Fruit fly (Drosophila melanogaster) whole organism, embryonic: Measurements from ENCODE around the gene CG5399.

ENCODE experiments used
- Awh ChIP-seq: fragments of 200-800 bp; sonication (Bioruptor generic); IDR thresholded peaks from 2 replicates; pipeline ENCODE4, ENCODE4 v1.3.6; 2022; ENCODE audit warnings: missing biosample characterization, missing genetic modification characterization
- B-H1 ChIP-seq: fragments of 200-800 bp; sonication (Bioruptor generic); IDR thresholded peaks from 3 replicates; pipeline ENCODE4 v1.3.6; 2022; ENCODE audit warnings: missing biosample characterization, missing genetic modification characterization
- CG10431 ChIP-seq: fragments of 200-800 bp; sonication (Bioruptor generic); optimal IDR thresholded peaks from 3 replicates; lab custom pipeline; 2018; ENCODE audit warnings: missing biosample characterization, mild to moderate bottlenecking, missing genetic modification characterization
- CG14014 ChIP-seq: fragments of 200-800 bp; sonication (Bioruptor generic); IDR thresholded peaks from 2 replicates; pipeline ENCODE4 v1.3.6; 2022; ENCODE audit warnings: missing biosample characterization, missing genetic modification characterization
- CG17802 ChIP-seq: fragments of 200-800 bp; sonication (Bioruptor generic); optimal IDR thresholded peaks from 2 replicates; lab custom pipeline; 2018; ENCODE audit warnings: missing biosample characterization, mild to moderate bottlenecking, missing genetic modification characterization, moderate library complexity
- CG18619 ChIP-seq: fragments of 200-800 bp; sonication (Bioruptor generic); optimal IDR thresholded peaks from 3 replicates; lab custom pipeline; 2017; ENCODE audit warnings: missing biosample characterization, mild to moderate bottlenecking, missing genetic modification characterization
- CG2199 ChIP-seq: fragments of 200-800 bp; sonication (Bioruptor generic); IDR thresholded peaks from 3 replicates; pipeline ENCODE4 v1.3.6; 2022; ENCODE audit warnings: missing biosample characterization, missing genetic modification characterization
- CG2712 ChIP-seq: fragments of 200-800 bp; optimal IDR thresholded peaks from 3 replicates; lab custom pipeline; 2019; ENCODE audit warnings: missing biosample characterization, mild to moderate bottlenecking, missing genetic modification characterization, moderate library complexity
- CG2875 ChIP-seq: fragments of 200-800 bp; sonication (Bioruptor generic); optimal IDR thresholded peaks from 2 replicates; lab custom pipeline; 2017; ENCODE audit warnings: missing biosample characterization, mild to moderate bottlenecking, missing genetic modification characterization, missing genetic modification reagents
- CG2889 ChIP-seq: fragments of 200-800 bp; sonication (Bioruptor generic); IDR thresholded peaks from 3 replicates; pipeline ENCODE4 v1.3.6; 2022; ENCODE audit warnings: missing biosample characterization, missing genetic modification characterization
- CG31388 ChIP-seq: fragments of 200-800 bp; sonication (Bioruptor generic); optimal IDR thresholded peaks from 2 replicates; lab custom pipeline; 2016; ENCODE audit warnings: missing biosample characterization, missing genetic modification characterization
- CG32532 ChIP-seq: fragments of 200-800 bp; sonication (Bioruptor generic); IDR thresholded peaks from 2 replicates; pipeline ENCODE4 v1.3.6; 2022; ENCODE audit warnings: missing biosample characterization, missing genetic modification characterization
- CG33557 ChIP-seq: fragments of 200-800 bp; sonication (Bioruptor generic); optimal IDR thresholded peaks from 2 replicates; lab custom pipeline; 2019; ENCODE audit warnings: missing biosample characterization, mild to moderate bottlenecking, missing genetic modification characterization, moderate library complexity
- CG34422 ChIP-seq: fragments of 200-800 bp; sonication (Bioruptor generic); IDR thresholded peaks from 3 replicates; pipeline ENCODE4 v1.3.6; 2022; ENCODE audit warnings: missing biosample characterization, missing genetic modification characterization
- CG3838 ChIP-seq: fragments of 200-800 bp; sonication (Bioruptor generic); optimal IDR thresholded peaks from 3 replicates; lab custom pipeline; 2016; ENCODE audit warnings: missing biosample characterization, missing genetic modification characterization
- CG42726 ChIP-seq: fragments of 200-800 bp; sonication (Bioruptor generic); IDR thresholded peaks from 2 replicates; pipeline ENCODE4 v1.3.6; 2022; ENCODE audit warnings: missing biosample characterization, missing genetic modification characterization; ENCODE audit not compliant: partially characterized antibody
- CG4328 ChIP-seq: fragments of 200-800 bp; sonication (Bioruptor generic); optimal IDR thresholded peaks from 3 replicates; lab custom pipeline; 2017; ENCODE audit warnings: missing biosample characterization, missing genetic modification reagents, missing genetic modification characterization
- CG4854 ChIP-seq: fragments of 200-800 bp; sonication (Bioruptor generic); optimal IDR thresholded peaks from 2 replicates; lab custom pipeline; 2016; ENCODE audit warnings: missing biosample characterization, missing genetic modification characterization, inconsistent platforms
- CG5180 ChIP-seq: fragments of 200-800 bp; sonication (Bioruptor generic); optimal IDR thresholded peaks from 3 replicates; lab custom pipeline; 2017; ENCODE audit warnings: missing biosample characterization, missing genetic modification characterization, mild to moderate bottlenecking, moderate library complexity, missing genetic modification reagents
- CG6813 ChIP-seq: fragments of 200-800 bp; sonication (Bioruptor generic); optimal IDR thresholded peaks from 2 replicates; lab custom pipeline; 2017; ENCODE audit warnings: missing biosample characterization, missing genetic modification characterization, mild to moderate bottlenecking, moderate library complexity, missing genetic modification reagents
- CG8290 ChIP-seq, 3 experiments: fragments of 200-800 bp; sonication (Bioruptor generic); optimal IDR thresholded peaks; 2 replicates each; lab custom pipeline; 2016 to 2019; ENCODE audit warnings: missing biosample characterization in 3 of 3, missing genetic modification characterization in 3 of 3, mild to moderate bottlenecking in 2 of 3, moderate library complexity in 1 of 3
- CG8765 ChIP-seq: fragments of 200-800 bp; sonication (Bioruptor generic); IDR thresholded peaks from 2 replicates; pipeline ENCODE4 v1.3.6; 2022; ENCODE audit warnings: missing biosample characterization, missing genetic modification characterization
- CG9797 ChIP-seq: fragments of 200-800 bp; sonication (Bioruptor generic); optimal IDR thresholded peaks from 3 replicates; lab custom pipeline; 2018; ENCODE audit warnings: missing biosample characterization, mild to moderate bottlenecking, missing genetic modification characterization
- Chrac-16 ChIP-seq: fragments of 200-800 bp; sonication (Bioruptor generic); optimal IDR thresholded peaks from 3 replicates; lab custom pipeline; 2016; ENCODE audit warnings: missing biosample characterization, missing genetic modification characterization
- Fer3 ChIP-seq: fragments of 200-800 bp; sonication (Bioruptor generic); optimal IDR thresholded peaks from 2 replicates; lab custom pipeline; 2018; ENCODE audit warnings: missing biosample characterization, mild to moderate bottlenecking, missing genetic modification characterization, moderate library complexity
- Lhr ChIP-seq: fragments of 200-800 bp; sonication (Bioruptor generic); optimal IDR thresholded peaks from 3 replicates; lab custom pipeline; 2017; ENCODE audit warnings: mild to moderate bottlenecking, missing biosample characterization, missing genetic modification reagents, missing genetic modification characterization
- Mrtf ChIP-seq: fragments of 200-800 bp; sonication (Bioruptor generic); IDR thresholded peaks from 3 replicates; pipeline ENCODE4 v1.3.6; 2022; ENCODE audit warnings: missing biosample characterization, missing genetic modification characterization
- Sry-δ ChIP-seq: fragments of 200-800 bp; sonication (Bioruptor generic); optimal IDR thresholded peaks from 2 replicates; lab custom pipeline; 2016; ENCODE audit warnings: missing biosample characterization, missing genetic modification characterization
- Stat92E ChIP-seq, 3 experiments: fragments of >200 bp in 2 of 3; fragments of 200-800 bp in 1 of 3; sonication (Bioruptor generic) in 1 of 3; optimal IDR thresholded peaks; 2 replicates each; lab custom pipeline; 2017 to 2019; ENCODE audit warnings: missing biosample characterization in 3 of 3, missing genetic modification characterization in 3 of 3, mild to moderate bottlenecking in 1 of 3, moderate library complexity in 1 of 3
- ap ChIP-seq: fragments of 200-800 bp; sonication (Bioruptor generic); IDR thresholded peaks from 2 replicates; pipeline ENCODE4 v1.3.6; 2022; ENCODE audit warnings: missing biosample characterization, missing genetic modification characterization
- az2 ChIP-seq: fragments of 200-800 bp; sonication (Bioruptor generic); optimal IDR thresholded peaks from 3 replicates; lab custom pipeline; 2016; ENCODE audit warnings: missing biosample characterization, missing genetic modification characterization
- bab2 ChIP-seq: fragments of 200-800 bp; sonication (Bioruptor generic); optimal IDR thresholded peaks from 2 replicates; lab custom pipeline; 2016; ENCODE audit warnings: missing biosample characterization, missing genetic modification characterization
- caup ChIP-seq: fragments of 200-800 bp; sonication (Bioruptor generic); optimal IDR thresholded peaks from 3 replicates; lab custom pipeline; 2017; ENCODE audit warnings: missing biosample characterization, mild to moderate bottlenecking, missing genetic modification characterization, moderate library complexity; ENCODE audit not compliant: severe bottlenecking
- emc ChIP-seq: fragments of 200-800 bp; sonication (Bioruptor generic); optimal IDR thresholded peaks from 2 replicates; lab custom pipeline; 2016; ENCODE audit warnings: missing biosample characterization, missing genetic modification characterization
- ftz-f1 ChIP-seq: fragments of 200-800 bp; sonication (Bioruptor generic); optimal IDR thresholded peaks from 2 replicates; lab custom pipeline; 2016; ENCODE audit warnings: missing biosample characterization, missing genetic modification characterization
- hbn ChIP-seq: fragments of 200-800 bp; sonication (Bioruptor generic); IDR thresholded peaks from 2 replicates; pipeline ENCODE4 v1.3.6; 2022; ENCODE audit warnings: missing biosample characterization, missing genetic modification characterization; ENCODE audit not compliant: partially characterized antibody
- hth ChIP-seq: fragments of >200 bp; optimal IDR thresholded peaks from 2 replicates; lab custom pipeline; 2017; ENCODE audit warnings: inconsistent platforms
- nmo ChIP-seq: fragments of 200-800 bp; sonication (Bioruptor generic); optimal IDR thresholded peaks from 2 replicates; lab custom pipeline; 2018; ENCODE audit warnings: missing biosample characterization, mild to moderate bottlenecking, missing genetic modification characterization, moderate library complexity
- schlank ChIP-seq: fragments of 200-800 bp; sonication (Bioruptor generic); optimal IDR thresholded peaks from 2 replicates; lab custom pipeline; 2018; ENCODE audit warnings: missing biosample characterization, mild to moderate bottlenecking, missing genetic modification characterization
- shn ChIP-seq: fragments of 200-800 bp; sonication (Bioruptor generic); optimal IDR thresholded peaks from 3 replicates; lab custom pipeline; 2016; ENCODE audit warnings: missing biosample characterization, missing genetic modification characterization
- sima ChIP-seq: fragments of 200-800 bp; sonication (Bioruptor generic); optimal IDR thresholded peaks from 2 replicates; lab custom pipeline; 2016; ENCODE audit warnings: missing biosample characterization, missing genetic modification characterization
- ttk ChIP-seq: fragments of 200-800 bp; sonication (Bioruptor generic); IDR thresholded peaks from 2 replicates; pipeline ENCODE4 v2.1.2; 2022; ENCODE audit warnings: missing biosample characterization, missing genetic modification characterization
- twi ChIP-seq: fragments of 200-800 bp; optimal IDR thresholded peaks from 2 replicates; lab custom pipeline; 2019; ENCODE audit warnings: missing biosample characterization, mild to moderate bottlenecking, missing genetic modification characterization, moderate library complexity
- vnd ChIP-seq: fragments of 200-800 bp; sonication (Bioruptor generic); IDR thresholded peaks from 3 replicates; pipeline ENCODE4 v1.3.6; 2022; ENCODE audit warnings: missing biosample characterization, missing genetic modification characterization; ENCODE audit not compliant: partially characterized antibody
- yki ChIP-seq: fragments of >200 bp; optimal IDR thresholded peaks from 3 replicates; lab custom pipeline; 2018

Gene CG5399

dm6 chr3R:15676186-15677073 lies 18.6 kb upstream of the CG5399 start (continued):
- TF ChIP-seq caup (no peak), Awh (GFP tag; lab: Robert Waterston, UW) (peak; percentile 61), Chrac-16 (GFP tag; lab: Kevin White, UChicago) (peak; percentile 36), CG42726 (GFP tag; lab: Robert Waterston, UW) (no peak), CG31388 (GFP tag; lab: Kevin White, UChicago) (no peak), ap (peak; percentile 43; the same call in 1 of the 2 replicates), CG6813 (GFP tag; lab: Kevin White, UChicago) (no peak), CG10431 (GFP tag; lab: Kevin White, UChicago) (peak; percentile 22), B-H1 (GFP tag; lab: Robert Waterston, UW) (peak; percentile 16; the same call in 1 of the 3 replicates), Sry-δ (GFP tag; lab: Kevin White, UChicago) (no peak), twi (peak; percentile 73), bab2 (GFP tag; lab: Kevin White, UChicago) (peak; percentile 63), CG3838 (GFP tag; lab: Kevin White, UChicago) (peak; percentile 46), ftz-f1 (GFP tag; lab: Kevin White, UChicago) (no peak), emc (GFP tag; lab: Kevin White, UChicago) (no peak), Fer3 (tag; lab: Kevin White, UChicago) (no peak), CG8765 (GFP tag; lab: Robert Waterston, UW) (no peak), CG2889 (no peak), hth (lab: Kevin White, UChicago) (no peak), Stat92E (GFP tag; optimal IDR thresholded peaks at IDR 0.05; lab: Kevin White, UChicago) (no peak), CG33557 (GFP tag; lab: Kevin White, UChicago) (peak; percentile 80), Mrtf (GFP tag; lab: Robert Waterston, UW) (peak; percentile 21; the same call in 1 of the 3 replicates), CG4328 (no peak), CG34422 (GFP tag; lab: Robert Waterston, UW) (peak; percentile 26; the same call in 1 of the 3 replicates), shn (peak; percentile 17), CG14014 (GFP tag; lab: Robert Waterston, UW) (0 out of 2 replicates have a peak, but pooled peaks have one; percentile 6), vnd (GFP tag; lab: Robert Waterston, UW) (no peak), az2 (peak; percentile 61), Lhr (GFP tag; lab: Kevin White, UChicago) (peak; percentile 40), CG32532 (peak; percentile 30; the same call in 1 of the 2 replicates), schlank (no peak), CG18619 (peak; percentile 50), CG2875 (peak; percentile 78), ttk (GFP tag; lab: Robert Waterston, UW) (no peak), sima (GFP tag; lab: Kevin White, UChicago) (no peak), yki (lab: Kevin White, UChicago) (no peak), CG9797 (GFP tag; lab: Kevin White, UChicago) (no peak), CG17802 (tag; lab: Kevin White, UChicago) (no peak), nmo (GFP tag; lab: Kevin White, UChicago) (peak; percentile 56), CG4854 (GFP tag; lab: Kevin White, UChicago) (no peak), CG5180 (GFP tag; lab: Kevin White, UChicago) (no peak), CG2199 (GFP tag; lab: Robert Waterston, UW) (no peak), CG8290 (GFP tag; optimal IDR thresholded peaks at IDR 0.05; lab: Kevin White, UChicago) (peak; percentile 61), CG8290 (tag; optimal IDR thresholded peaks at IDR 0.05; lab: Kevin White, UChicago) (peak in 1 of 2 experiments; percentile 64), hbn (GFP tag; lab: Robert Waterston, UW) (no peak), CG2712 (peak; percentile 68)
